Fruit fly (Drosophila melanogaster) whole organism, adult: ENCODE data around the gene CG11555.

ENCODE experiments used
- CG11617 ChIP-seq: fragments of 200-800 bp; sonication (Bioruptor generic); optimal IDR thresholded peaks from 2 replicates; lab custom pipeline; 2017; ENCODE audit warnings: mild to moderate bottlenecking, missing biosample characterization, missing genetic modification reagents, missing genetic modification characterization
- CG14711 ChIP-seq: fragments of 200-800 bp; sonication (Bioruptor generic); optimal IDR thresholded peaks from 2 replicates; lab custom pipeline; 2018; ENCODE audit warnings: missing biosample characterization, mild to moderate bottlenecking, missing genetic modification characterization, moderate library complexity
- CG1620 ChIP-seq: fragments of 200-800 bp; sonication (Bioruptor generic); optimal IDR thresholded peaks from 2 replicates; lab custom pipeline; 2016; ENCODE audit warnings: missing biosample characterization, missing genetic modification characterization
- CG5204 ChIP-seq: fragments of 200-800 bp; sonication (Bioruptor generic); optimal IDR thresholded peaks from 2 replicates; lab custom pipeline; 2016; ENCODE audit warnings: missing biosample characterization, missing genetic modification characterization
- CG7101 ChIP-seq: fragments of 200-800 bp; sonication (Bioruptor generic); optimal IDR thresholded peaks from 2 replicates; lab custom pipeline; 2018; ENCODE audit warnings: missing biosample characterization, mild to moderate bottlenecking, missing genetic modification characterization, moderate library complexity
- Mnt ChIP-seq: fragments of 200-800 bp; sonication (Bioruptor generic); optimal IDR thresholded peaks from 2 replicates; lab custom pipeline; 2016; ENCODE audit warnings: missing biosample characterization, mild to moderate bottlenecking, missing genetic modification characterization
- bab1 ChIP-seq: fragments of 200-800 bp; sonication (Bioruptor generic); optimal IDR thresholded peaks from 3 replicates; lab custom pipeline; 2019; ENCODE audit warnings: missing biosample characterization, mild to moderate bottlenecking, missing genetic modification characterization, moderate library complexity
- cic ChIP-seq: fragments of 200-800 bp; sonication (Bioruptor generic); optimal IDR thresholded peaks from 2 replicates; lab custom pipeline; 2017; ENCODE audit warnings: missing biosample characterization, mild to moderate bottlenecking, missing genetic modification characterization, moderate library complexity
- cnc ChIP-seq, 2 experiments: fragments of >200 bp; optimal IDR thresholded peaks; 2 replicates each; lab custom pipeline; 2017
- kay ChIP-seq: fragments of 200-800 bp; sonication (Bioruptor generic); peaks from one replicate; lab custom pipeline; 2016; ENCODE audit warnings: missing biosample characterization, missing genetic modification characterization, borderline replicate concordance
- ovo ChIP-seq: fragments of 200-800 bp; sonication (Bioruptor generic); optimal IDR thresholded peaks from 2 replicates; lab custom pipeline; 2016; ENCODE audit warnings: missing biosample characterization, missing genetic modification characterization
- tj ChIP-seq: fragments of 200-800 bp; sonication (Bioruptor generic); optimal IDR thresholded peaks from 3 replicates; lab custom pipeline; 2017; ENCODE audit warnings: missing biosample characterization, mild to moderate bottlenecking, missing genetic modification characterization, moderate library complexity
- toe ChIP-seq: fragments of 200-800 bp; sonication (Bioruptor generic); optimal IDR thresholded peaks from 2 replicates; lab custom pipeline; 2016; ENCODE audit warnings: missing biosample characterization, missing genetic modification characterization

- no peak for TF ChIP-seq cic (GFP tag; lab: Kevin White, UChicago)
- TF ChIP-seq CG11617 (GFP tag; lab: Kevin White, UChicago), result no peak
- peak; percentile 17 for TF ChIP-seq CG14711
- TF ChIP-seq Mnt (GFP tag; lab: Kevin White, UChicago), result peak; percentile 75
- no peak for TF ChIP-seq cnc (optimal IDR thresholded peaks at IDR 0.05; lab: Kevin White, UChicago)
- no peak for TF ChIP-seq kay (GFP tag; lab: Kevin White, UChicago)
- TF ChIP-seq CG5204, result no peak
- peak; percentile 25 for TF ChIP-seq CG1620 (GFP tag; lab: Kevin White, UChicago)
- peak; percentile 33 for TF ChIP-seq bab1 (GFP tag; lab: Kevin White, UChicago)
- TF ChIP-seq toe (GFP tag; lab: Kevin White, UChicago), result no peak
- no peak for TF ChIP-seq ovo (GFP tag; lab: Kevin White, UChicago)
- peak; percentile 21 for TF ChIP-seq tj (GFP tag; lab: Kevin White, UChicago)
- TF ChIP-seq CG7101 (tag; lab: Kevin White, UChicago), result no peak
Observed at dm6 chr2L:277122-277671, 3.6 kb downstream of the CG11555 start, which contains the start of gene smo.
